Fruit fly (Drosophila melanogaster): ENCODE data around the gene Ttc19.

DNA sequence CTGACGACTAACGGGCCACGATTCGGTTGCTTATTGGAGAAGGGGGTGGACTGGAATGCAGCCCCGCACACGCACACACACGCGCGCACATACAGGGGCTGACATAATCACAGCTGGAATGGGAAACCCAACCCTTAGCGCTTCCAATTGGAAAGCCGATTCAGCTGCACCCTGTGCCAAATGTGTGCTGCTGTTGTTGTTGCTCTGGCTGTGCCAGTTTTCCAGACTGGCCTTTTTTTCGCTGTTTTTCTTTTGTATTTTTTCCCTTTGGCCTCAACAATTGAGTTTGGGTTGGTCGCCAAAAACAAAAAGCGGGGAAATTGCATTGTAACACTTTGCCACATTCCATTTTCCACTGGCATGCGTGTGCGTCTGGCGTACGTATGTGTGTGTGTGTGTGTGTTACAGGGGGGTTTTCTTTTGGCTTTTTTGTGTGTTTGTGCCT, 38.4 kb upstream of the Ttc19 start:
- no peak for TF ChIP-seq CG8478 (optimal IDR thresholded peaks at IDR 0.05)
- no peak for TF ChIP-seq CTCF (optimal IDR thresholded peaks at IDR 0.05)
